Worm (Caenorhabditis elegans): ENCODE results near the gene K09C8.8.

- no peak for TF ChIP-seq pha-4 (GFP tag; IDR thresholded peaks at IDR 0.05)
- no peak for TF ChIP-seq pha-4 (tag; optimal IDR thresholded peaks at IDR 0.05)
- peak; percentile 39 for TF ChIP-seq nhr-48 (tag; optimal IDR thresholded peaks at IDR 0.05)
- TF ChIP-seq unc-62 (GFP tag; optimal IDR thresholded peaks at IDR 0.05 in 1 of 2): no peak
- TF ChIP-seq unc-62 (tag; optimal IDR thresholded peaks at IDR 0.05): no peak
- TF ChIP-seq zag-1 (tag; optimal IDR thresholded peaks at IDR 0.05): no peak
- TF ChIP-seq snpc-4 (tag; optimal IDR thresholded peaks at IDR 0.05): no peak
- TF ChIP-seq egl-27 (tag; optimal IDR thresholded peaks at IDR 0.05): no peak
- TF ChIP-seq nhr-42 (GFP tag; IDR thresholded peaks at IDR 0.05): no peak
- TF ChIP-seq nhr-237 (tag; optimal IDR thresholded peaks at IDR 0.05): no peak
These were observed 18.8 kb upstream of the K09C8.8 start for ce11 chrX:10951922-10952321.
